Fruit fly (Drosophila melanogaster) whole organism, wandering third instar larva: ENCODE results near the gene CG14933.

ENCODE experiments used
- CrebA ChIP-seq: fragments of 200-800 bp; sonication (Bioruptor generic); optimal IDR thresholded peaks from 2 replicates; lab custom pipeline; 2016; ENCODE audit warnings: missing biosample characterization, mild to moderate bottlenecking, missing genetic modification characterization, borderline replicate concordance
- Myc ChIP-seq: fragments of >200 bp; optimal IDR thresholded peaks from 2 replicates; lab custom pipeline; 2017
- dsf ChIP-seq: sonication (Bioruptor generic); optimal IDR thresholded peaks from 2 replicates; lab custom pipeline; 2016; ENCODE audit warnings: missing biosample characterization, missing genetic modification characterization, borderline replicate concordance

DNA sequence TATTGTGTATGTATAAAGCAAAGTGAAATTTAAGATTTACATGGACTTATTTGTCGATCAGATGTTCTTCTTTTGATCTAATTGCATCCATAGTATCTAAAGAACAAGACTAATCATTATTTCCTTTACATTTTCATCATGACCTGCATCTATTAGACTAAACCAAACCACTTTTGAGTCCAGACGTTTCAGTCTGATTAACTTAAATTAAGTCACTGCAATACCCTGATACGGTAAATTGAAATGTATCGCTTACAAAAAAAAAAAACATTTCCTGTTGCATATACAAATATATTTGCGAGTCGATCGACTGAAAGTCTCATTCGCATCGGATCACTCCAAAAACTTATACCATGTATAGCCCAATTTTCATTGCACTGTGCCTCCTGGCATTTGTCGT is 8.8 kb upstream of the CG14933 start, which contains the start of gene CG45011:
- TF ChIP-seq dsf (GFP tag; lab: Kevin White, UChicago): no peak
- TF ChIP-seq CrebA (GFP tag; lab: Kevin White, UChicago): no peak
- TF ChIP-seq Myc (lab: Kevin White, UChicago): no peak
